Worm (Caenorhabditis elegans): ENCODE results near the gene nhr-70.

The nhr-70 gene

DNA sequence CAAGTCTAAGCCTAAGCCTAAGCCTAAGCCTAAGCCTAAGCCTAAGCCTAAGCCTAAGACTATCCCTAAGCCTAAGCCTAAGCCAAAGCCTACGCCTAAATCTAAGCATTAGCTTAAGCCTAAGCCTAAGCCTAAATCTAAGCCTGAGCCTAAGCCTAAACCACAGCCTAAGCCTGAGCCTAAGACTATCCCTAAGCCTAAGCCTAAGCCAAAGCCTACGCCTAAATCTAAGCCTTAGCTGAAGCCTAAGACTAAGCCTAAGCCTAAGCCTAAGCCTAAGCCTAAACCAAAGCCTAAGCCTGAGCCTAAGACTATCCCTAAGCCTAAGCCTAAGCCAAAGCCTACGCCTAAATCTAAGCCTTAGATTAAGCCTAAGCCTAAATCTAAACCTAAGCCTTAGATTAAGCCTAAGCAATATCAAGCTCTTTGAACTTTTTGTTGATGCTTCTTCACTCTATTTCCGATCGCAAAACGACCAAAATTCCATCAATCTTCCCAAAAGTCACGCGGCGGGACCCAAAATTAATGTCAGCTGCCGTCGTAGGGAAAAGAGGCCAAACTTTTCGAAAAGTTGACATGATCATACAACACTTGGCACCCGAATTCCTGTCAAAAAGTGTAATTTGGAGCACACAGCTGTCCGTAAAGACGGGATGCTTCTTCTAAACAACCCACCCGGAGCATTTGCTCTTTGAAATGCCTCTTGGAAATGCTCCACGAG is 34.8 kb upstream of the nhr-70 start:
- TF ChIP-seq lsy-2 (tag; optimal IDR thresholded peaks at IDR 0.05) (no peak), hlh-1 (tag; optimal IDR thresholded peaks at IDR 0.05) (peak; percentile 100), mep-1 (tag; optimal IDR thresholded peaks at IDR 0.05) (no peak), ces-1 (GFP tag; optimal IDR thresholded peaks at IDR 0.05) (no peak), mls-2 (tag; optimal IDR thresholded peaks at IDR 0.05) (no peak), snpc-4 (tag; optimal IDR thresholded peaks at IDR 0.05) (no peak), lin-32 (GFP tag; optimal IDR thresholded peaks at IDR 0.05) (no peak), tbx-8 (GFP tag; optimal IDR thresholded peaks at IDR 0.05) (no peak), sptf-1 (tag; optimal IDR thresholded peaks at IDR 0.05) (no peak), zip-8 (tag; optimal IDR thresholded peaks at IDR 0.05) (no peak), unc-39 (tag; optimal IDR thresholded peaks at IDR 0.05) (no peak), unc-120 (tag; optimal IDR thresholded peaks at IDR 0.05; ENCODE audit: poor library complexity, severe bottlenecking) (peak; percentile 90), nhr-2 (tag; optimal IDR thresholded peaks at IDR 0.05) (no peak), blmp-1 (tag; optimal IDR thresholded peaks at IDR 0.05) (no peak), cnd-1 (tag; optimal IDR thresholded peaks at IDR 0.05) (no peak), nhr-237 (tag; optimal IDR thresholded peaks at IDR 0.05) (no peak), ceh-43 (GFP tag; optimal IDR thresholded peaks at IDR 0.05) (no peak), elt-1 (tag; optimal IDR thresholded peaks at IDR 0.05; ENCODE audit: borderline replicate concordance, insufficient read depth) (no peak), lin-13 (tag; optimal IDR thresholded peaks at IDR 0.05) (no peak), flh-1 (GFP tag; optimal IDR thresholded peaks at IDR 0.05) (no peak), drap-1 (GFP tag; optimal IDR thresholded peaks at IDR 0.05) (no peak), unc-62 (GFP tag; optimal IDR thresholded peaks at IDR 0.05) (peak; percentile 98), ham-2 (GFP tag; optimal IDR thresholded peaks at IDR 0.05) (no peak), mab-5 (tag; optimal IDR thresholded peaks at IDR 0.05) (peak; percentile 55)

DNA sequence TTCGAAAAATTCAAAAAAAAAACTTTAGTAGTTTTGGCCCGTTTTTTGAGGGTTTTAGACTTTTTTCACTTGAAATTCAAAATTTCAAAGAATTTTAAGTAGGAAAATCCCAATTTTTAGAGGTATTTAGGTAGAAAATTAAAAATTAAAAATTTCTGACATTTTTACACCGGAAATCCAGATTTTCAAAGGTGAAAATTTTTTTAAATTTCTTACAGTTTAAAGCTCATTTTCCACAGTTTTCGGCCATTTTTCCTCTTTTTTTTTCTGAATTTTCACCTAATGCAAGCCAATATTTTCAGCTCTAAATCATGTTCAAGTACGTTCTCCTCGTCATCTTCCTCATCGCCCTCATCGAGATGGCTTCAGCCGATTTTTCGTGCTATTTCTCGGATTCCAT is 34.0 kb upstream of the nhr-70 start, which contains the start of gene txt-14:
Gene txt-14 (plus strand): TSS at position 301 of the 400 bp plus-strand sequence.
- TF ChIP-seq nhr-76 (tag; optimal IDR thresholded peaks at IDR 0.05), result no peak

DNA sequence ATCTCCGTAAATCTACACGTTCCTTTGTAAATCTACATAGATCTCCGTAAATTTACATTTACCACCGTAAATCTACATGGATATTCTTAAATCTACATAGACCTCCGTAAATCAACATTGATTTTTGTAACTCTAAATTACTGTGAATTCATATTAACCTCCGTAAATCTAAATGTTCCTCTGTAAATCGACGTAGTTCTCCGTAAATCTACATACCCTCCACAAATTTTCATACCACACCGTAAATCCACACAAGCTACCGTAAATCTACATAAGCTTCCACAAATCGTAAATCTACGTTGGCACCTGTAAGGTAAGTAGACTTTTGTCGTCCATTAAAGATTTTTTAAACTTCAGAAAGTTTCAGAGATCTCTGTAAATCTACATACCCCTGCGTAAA is 31.3 kb upstream of the nhr-70 start:
- TF ChIP-seq unc-120 (tag; optimal IDR thresholded peaks at IDR 0.05; ENCODE audit: poor library complexity, severe bottlenecking) (no peak), snpc-4 (tag; optimal IDR thresholded peaks at IDR 0.05) (no peak), mls-2 (tag; optimal IDR thresholded peaks at IDR 0.05) (no peak), drap-1 (GFP tag; optimal IDR thresholded peaks at IDR 0.05) (no peak), zip-8 (tag; optimal IDR thresholded peaks at IDR 0.05) (no peak), nhr-12 (tag; optimal IDR thresholded peaks at IDR 0.05) (no peak)

DNA sequence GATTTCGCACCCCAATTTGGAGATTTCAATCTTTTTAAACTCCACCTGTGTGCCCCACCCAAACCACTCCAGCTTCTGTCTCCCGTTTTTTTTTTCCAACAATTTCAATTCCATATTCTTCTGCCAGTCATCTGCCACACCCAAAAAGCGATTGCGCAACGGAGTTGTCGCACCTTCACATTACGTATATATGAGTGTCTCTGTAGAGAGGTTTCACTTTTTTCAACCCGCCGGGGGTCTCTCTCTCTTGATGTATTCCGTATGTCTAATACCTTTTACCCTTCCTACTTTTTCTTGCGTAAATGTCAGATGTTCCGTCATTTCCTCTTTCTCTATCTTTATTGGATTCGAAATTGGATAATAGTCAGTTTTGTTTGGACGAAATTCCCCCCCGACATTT is 29.4 kb upstream of the nhr-70 start:
- TF ChIP-seq sem-2 (GFP tag; optimal IDR thresholded peaks at IDR 0.05) (no peak), blmp-1 (tag; optimal IDR thresholded peaks at IDR 0.05) (no peak), ces-1 (GFP tag; optimal IDR thresholded peaks at IDR 0.05) (no peak), unc-120 (tag; optimal IDR thresholded peaks at IDR 0.05; ENCODE audit: poor library complexity, severe bottlenecking) (no peak), zip-8 (tag; optimal IDR thresholded peaks at IDR 0.05) (peak; percentile 73)

DNA sequence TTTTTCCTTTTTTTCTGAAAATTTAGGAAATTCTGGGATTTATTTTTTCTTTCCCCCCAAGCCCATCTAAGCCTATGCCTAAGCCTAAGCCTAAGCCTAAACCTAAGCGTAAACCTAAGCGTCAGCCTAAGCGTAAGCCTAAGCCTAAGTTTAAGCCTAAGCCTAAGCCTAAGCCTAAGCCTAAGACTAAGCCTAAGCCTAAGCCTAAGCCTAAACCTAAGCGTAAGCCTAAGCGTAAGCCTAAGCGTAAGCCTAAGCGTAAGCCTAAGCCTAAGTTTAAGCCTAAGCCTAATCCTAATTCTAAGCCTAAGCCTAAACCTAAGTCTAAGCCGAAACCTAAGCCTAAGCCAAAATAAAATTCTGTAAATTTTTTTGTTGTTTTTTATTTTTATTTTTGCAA is 28.5 kb upstream of the nhr-70 start:
- no peak for TF ChIP-seq mls-2 (tag; optimal IDR thresholded peaks at IDR 0.05)
- no peak for TF ChIP-seq blmp-1 (tag; optimal IDR thresholded peaks at IDR 0.05)
- no peak for TF ChIP-seq ces-1 (GFP tag; optimal IDR thresholded peaks at IDR 0.05)
- TF ChIP-seq ztf-11 (tag; optimal IDR thresholded peaks at IDR 0.05), result no peak
- TF ChIP-seq nhr-28 (tag; optimal IDR thresholded peaks at IDR 0.05), result no peak
- no peak for TF ChIP-seq hlh-1 (tag; optimal IDR thresholded peaks at IDR 0.05)
- TF ChIP-seq ham-2 (GFP tag; optimal IDR thresholded peaks at IDR 0.05), result no peak
- no peak for TF ChIP-seq nhr-2 (tag; optimal IDR thresholded peaks at IDR 0.05)
- no peak for TF ChIP-seq snpc-4 (tag; optimal IDR thresholded peaks at IDR 0.05)
- no peak for TF ChIP-seq ceh-83 (GFP tag; optimal IDR thresholded peaks at IDR 0.05)
- TF ChIP-seq lsy-2 (tag; optimal IDR thresholded peaks at IDR 0.05), result no peak
- TF ChIP-seq pha-4 (tag; optimal IDR thresholded peaks at IDR 0.05), result no peak
- TF ChIP-seq lin-32 (GFP tag; optimal IDR thresholded peaks at IDR 0.05), result no peak
